Worm (Caenorhabditis elegans) whole organism, mixed stage, embryonic: ENCODE results near the gene F47B8.18.
"Not testable (repeated sequence)": the region's sequence is repeated elsewhere in the genome, so short reads cannot be mapped to it uniquely, and the experiment has no call there.

Experiments
- bed-3 ChIP-seq: fragments of 200-800 bp; sonication (Bioruptor generic); optimal IDR thresholded peaks from 3 replicates; lab custom pipeline; 2018; ENCODE audit warnings: mild to moderate bottlenecking, missing genetic modification characterization, moderate library complexity, missing compliant biosample characterization
- blmp-1 ChIP-seq: fragments of 150-350 bp; optimal IDR thresholded peaks from 2 replicates; lab custom pipeline; 2014; ENCODE audit warnings: missing biosample characterization, missing genetic modification characterization
- ceh-39 ChIP-seq: fragments of 150-350 bp; optimal IDR thresholded peaks from 2 replicates; lab custom pipeline; 2014; ENCODE audit warnings: missing biosample characterization, missing genetic modification characterization
- ceh-43 ChIP-seq: fragments of 200-800 bp; sonication (Bioruptor generic); optimal IDR thresholded peaks from 2 replicates; lab custom pipeline; 2018; ENCODE audit warnings: mild to moderate bottlenecking, missing genetic modification characterization, moderate library complexity, missing compliant biosample characterization
- ceh-83 ChIP-seq: fragments of 200-800 bp; sonication (Bioruptor generic); optimal IDR thresholded peaks from 2 replicates; lab custom pipeline; 2018; ENCODE audit warnings: mild to moderate bottlenecking, missing genetic modification characterization, missing compliant biosample characterization
- ces-1 ChIP-seq: fragments of 150-350 bp; optimal IDR thresholded peaks from 2 replicates; lab custom pipeline; 2014; ENCODE audit warnings: missing biosample characterization, missing genetic modification reagents, missing genetic modification characterization
- cnd-1 ChIP-seq: fragments of 200-800 bp; sonication (Bioruptor generic); optimal IDR thresholded peaks from 2 replicates; lab custom pipeline; 2018; ENCODE audit warnings: mild to moderate bottlenecking, missing genetic modification characterization, missing compliant biosample characterization
- drap-1 ChIP-seq: fragments of 200-800 bp; sonication (Bioruptor generic); optimal IDR thresholded peaks from 3 replicates; lab custom pipeline; 2018; ENCODE audit warnings: mild to moderate bottlenecking, missing genetic modification characterization, missing compliant biosample characterization
- elt-3 ChIP-seq: fragments of 150-350 bp; optimal IDR thresholded peaks from 2 replicates; lab custom pipeline; 2014; ENCODE audit warnings: missing biosample characterization, missing genetic modification characterization
- flh-1 ChIP-seq: fragments of 200-800 bp; sonication (Bioruptor generic); optimal IDR thresholded peaks from 2 replicates; lab custom pipeline; 2018; ENCODE audit warnings: mild to moderate bottlenecking, missing genetic modification characterization, moderate library complexity, missing compliant biosample characterization
- hlh-1 ChIP-seq: fragments of 150-350 bp; optimal IDR thresholded peaks from 2 replicates; lab custom pipeline; 2014; ENCODE audit warnings: missing biosample characterization, missing genetic modification reagents, missing genetic modification characterization
- lin-13 ChIP-seq: fragments of 150-350 bp; optimal IDR thresholded peaks from 2 replicates; lab custom pipeline; 2014; ENCODE audit warnings: missing biosample characterization, missing genetic modification characterization
- lin-32 ChIP-seq: fragments of 200-800 bp; sonication (Bioruptor generic); optimal IDR thresholded peaks from 2 replicates; lab custom pipeline; 2018; ENCODE audit warnings: mild to moderate bottlenecking, missing genetic modification characterization, missing compliant biosample characterization
- mab-5 ChIP-seq: fragments of 150-350 bp; optimal IDR thresholded peaks from 2 replicates; lab custom pipeline; 2014; ENCODE audit warnings: missing biosample characterization, missing genetic modification characterization
- mep-1 ChIP-seq: fragments of 150-350 bp; optimal IDR thresholded peaks from 2 replicates; lab custom pipeline; 2017; ENCODE audit warnings: missing biosample characterization, missing genetic modification reagents, missing genetic modification characterization, inconsistent platforms
- mls-2 ChIP-seq: sonication (generic microtip); optimal IDR thresholded peaks from 2 replicates; lab custom pipeline; 2016; ENCODE audit warnings: mild to moderate bottlenecking, missing genetic modification characterization, moderate library complexity, missing compliant biosample characterization
- nhr-12 ChIP-seq: fragments of 150-350 bp; optimal IDR thresholded peaks from 2 replicates; lab custom pipeline; 2014; ENCODE audit warnings: missing biosample characterization, missing genetic modification characterization
- nhr-2 ChIP-seq: fragments of 150-350 bp; optimal IDR thresholded peaks from 2 replicates; lab custom pipeline; 2014; ENCODE audit warnings: missing biosample characterization, missing genetic modification characterization
- nhr-237 ChIP-seq: fragments of 150-350 bp; optimal IDR thresholded peaks from 2 replicates; lab custom pipeline; 2014; ENCODE audit warnings: missing biosample characterization, missing genetic modification characterization
- nhr-28 ChIP-seq: fragments of 150-350 bp; optimal IDR thresholded peaks from 2 replicates; lab custom pipeline; 2014; ENCODE audit warnings: missing biosample characterization, missing genetic modification characterization
- pha-4 ChIP-seq: fragments of 150-350 bp; optimal IDR thresholded peaks from 2 replicates; lab custom pipeline; 2018; ENCODE audit warnings: missing biosample characterization, missing genetic modification reagents, missing genetic modification characterization
- sem-2 ChIP-seq: fragments of 200-800 bp; sonication (Bioruptor generic); optimal IDR thresholded peaks from 2 replicates; lab custom pipeline; 2018; ENCODE audit warnings: mild to moderate bottlenecking, missing genetic modification characterization, missing compliant biosample characterization
- snpc-4 ChIP-seq: fragments of 150-350 bp; optimal IDR thresholded peaks from 2 replicates; lab custom pipeline; 2014; ENCODE audit warnings: missing biosample characterization, missing genetic modification characterization
- sptf-1 ChIP-seq: sonication (generic microtip); optimal IDR thresholded peaks from 2 replicates; lab custom pipeline; 2017; ENCODE audit warnings: mild to moderate bottlenecking, missing genetic modification characterization, moderate library complexity, missing compliant biosample characterization
- tbx-8 ChIP-seq: fragments of 200-800 bp; sonication (Bioruptor generic); optimal IDR thresholded peaks from 2 replicates; lab custom pipeline; 2018; ENCODE audit warnings: mild to moderate bottlenecking, missing genetic modification characterization, moderate library complexity, missing compliant biosample characterization
- unc-120 ChIP-seq: sonication (generic microtip); optimal IDR thresholded peaks from 2 replicates; lab custom pipeline; 2017; ENCODE audit warnings: missing genetic modification characterization, missing compliant biosample characterization; ENCODE audit not compliant: poor library complexity, severe bottlenecking
- unc-39 ChIP-seq: fragments of 150-350 bp; optimal IDR thresholded peaks from 2 replicates; lab custom pipeline; 2014; ENCODE audit warnings: missing biosample characterization, missing genetic modification characterization
- unc-62 ChIP-seq: fragments of 150-350 bp; optimal IDR thresholded peaks from 2 replicates; lab custom pipeline; 2014; ENCODE audit warnings: missing biosample characterization, missing genetic modification reagents, missing genetic modification characterization
- zip-8 ChIP-seq: fragments of 150-350 bp; optimal IDR thresholded peaks from 2 replicates; lab custom pipeline; 2014; ENCODE audit warnings: missing biosample characterization, missing genetic modification characterization

Gene F47B8.18

ce11 chrV:14316525-14316924 lies 8.7 kb downstream of the F47B8.18 start, which contains the start of gene F47B8.2:
TSS of gene F47B8.2 (minus strand) at chrV:14316625.
- TF ChIP-seq mls-2 (tag; lab: Kevin White, UChicago) (no peak), drap-1 (GFP tag; lab: Kevin White, UChicago) (no peak), lin-13 (tag; lab: Kevin White, UChicago) (no peak), lin-32 (no peak), flh-1 (GFP tag; lab: Kevin White, UChicago) (no peak), unc-62 (GFP tag; lab: Kevin White, UChicago) (no peak), hlh-1 (tag; lab: Kevin White, UChicago) (no peak), unc-120 (tag; lab: Kevin White, UChicago) (no peak), sptf-1 (tag; lab: Kevin White, UChicago) (no peak), zip-8 (tag; lab: Kevin White, UChicago) (no peak), sem-2 (GFP tag; lab: Kevin White, UChicago) (no peak), cnd-1 (tag; lab: Kevin White, UChicago) (no peak), mep-1 (tag; lab: Kevin White, UChicago) (no peak)
- TF ChIP-seq, all 35 proteins: peak for 0

ce11 chrV:14314236-14314635 lies 11.0 kb downstream of the F47B8.18 start, which contains the start of gene F47B8.1:
TSS of gene F47B8.1 (minus strand) at chrV:14314336.
- TF ChIP-seq flh-1 (GFP tag; lab: Kevin White, UChicago), result no peak
- TF ChIP-seq mab-5 (tag; lab: Kevin White, UChicago), result no peak
- TF ChIP-seq ceh-83 (GFP tag; lab: Kevin White, UChicago), result no peak
- TF ChIP-seq elt-3 (tag; lab: Kevin White, UChicago), result no peak
- TF ChIP-seq zip-8 (tag; lab: Kevin White, UChicago), result no peak
- no peak for TF ChIP-seq cnd-1 (tag; lab: Kevin White, UChicago)
- TF ChIP-seq lin-32, result no peak
- no peak for TF ChIP-seq pha-4 (tag; lab: Kevin White, UChicago)
- TF ChIP-seq nhr-237 (tag; lab: Kevin White, UChicago), result no peak
- TF ChIP-seq ceh-43 (GFP tag; lab: Kevin White, UChicago), result no peak
- no peak for TF ChIP-seq mls-2 (tag; lab: Kevin White, UChicago)
- no peak for TF ChIP-seq unc-120 (tag; lab: Kevin White, UChicago)
- TF ChIP-seq blmp-1 (tag; lab: Kevin White, UChicago), result no peak
- TF ChIP-seq ces-1, result no peak
- TF ChIP-seq bed-3 (GFP tag; lab: Kevin White, UChicago), result no peak
- no peak for TF ChIP-seq nhr-12 (tag; lab: Kevin White, UChicago)
- no peak for TF ChIP-seq unc-39 (tag; lab: Kevin White, UChicago)
- no peak for TF ChIP-seq tbx-8

DNA sequence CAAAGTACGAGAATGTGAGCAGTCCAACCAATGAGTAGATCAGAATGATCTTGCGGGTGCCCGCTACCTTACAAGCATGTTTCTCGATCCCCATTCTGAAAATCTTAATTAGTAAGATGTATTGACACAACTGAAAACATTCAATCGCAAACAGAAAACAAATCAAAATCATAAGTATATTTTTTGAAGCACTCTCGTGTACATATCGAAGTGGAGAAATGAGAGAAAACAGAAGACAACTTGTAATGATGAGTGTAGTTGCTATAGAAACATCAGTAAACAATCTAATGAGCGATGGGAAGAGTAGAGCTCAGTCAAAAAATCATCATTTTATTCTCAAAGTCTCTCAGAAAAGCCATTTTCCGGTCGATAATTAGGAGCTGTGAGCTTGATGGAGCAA lies 12.6 kb downstream of the F47B8.18 start, which contains the start of gene F14D7.8:
Gene F14D7.8 (minus strand): TSS at position 101 of the 400 bp plus-strand sequence.
- TF ChIP-seq ces-1 (no peak), nhr-12 (tag; lab: Kevin White, UChicago) (no peak), mls-2 (tag; lab: Kevin White, UChicago) (no peak), drap-1 (GFP tag; lab: Kevin White, UChicago) (no peak), lin-13 (tag; lab: Kevin White, UChicago) (no peak), blmp-1 (tag; lab: Kevin White, UChicago) (no peak), ceh-39 (tag; lab: Kevin White, UChicago) (no peak), bed-3 (GFP tag; lab: Kevin White, UChicago) (no peak), elt-3 (tag; lab: Kevin White, UChicago) (no peak), cnd-1 (tag; lab: Kevin White, UChicago) (no peak)
- TF ChIP-seq, all 35 proteins: peak for 0

ce11 chrV:14311115-14311514 lies 14.1 kb downstream of the F47B8.18 start, which contains the start of gene ddn-3:
TSS of gene ddn-3 (minus strand) at chrV:14311215.
- no peak for TF ChIP-seq lin-32
- no peak for TF ChIP-seq nhr-28 (tag; lab: Kevin White, UChicago)
- no peak for TF ChIP-seq snpc-4
- TF ChIP-seq nhr-2 (tag; lab: Kevin White, UChicago), result no peak

ce11 chrV:14309632-14310031 lies 15.6 kb downstream of the F47B8.18 start, which contains the start of gene F14D7.14:
TSS of gene F14D7.14 (plus strand) at chrV:14309932.
- not testable (repeated sequence) for TF ChIP-seq lin-32; hlh-1 (tag; lab: Kevin White, UChicago); unc-39 (tag; lab: Kevin White, UChicago)
